Fruit fly (Drosophila melanogaster) whole organism, adult: ENCODE results near the gene IP3K1.

Experiments
- CG14711 ChIP-seq: fragments of 200-800 bp; sonication (Bioruptor generic); optimal IDR thresholded peaks from 2 replicates; lab custom pipeline; 2018; ENCODE audit warnings: missing biosample characterization, mild to moderate bottlenecking, missing genetic modification characterization, moderate library complexity
- CG5204 ChIP-seq: fragments of 200-800 bp; sonication (Bioruptor generic); optimal IDR thresholded peaks from 2 replicates; lab custom pipeline; 2016; ENCODE audit warnings: missing biosample characterization, missing genetic modification characterization
- CG7101 ChIP-seq: fragments of 200-800 bp; sonication (Bioruptor generic); optimal IDR thresholded peaks from 2 replicates; lab custom pipeline; 2018; ENCODE audit warnings: missing biosample characterization, mild to moderate bottlenecking, missing genetic modification characterization, moderate library complexity
- Hr96 ChIP-seq: fragments of 200-800 bp; sonication (Bioruptor generic); optimal IDR thresholded peaks from 2 replicates; lab custom pipeline; 2016; ENCODE audit warnings: missing biosample characterization, missing genetic modification characterization
- kay ChIP-seq: fragments of 200-800 bp; sonication (Bioruptor generic); peaks from one replicate; lab custom pipeline; 2016; ENCODE audit warnings: missing biosample characterization, missing genetic modification characterization, borderline replicate concordance
- ovo ChIP-seq: fragments of 200-800 bp; sonication (Bioruptor generic); optimal IDR thresholded peaks from 2 replicates; lab custom pipeline; 2016; ENCODE audit warnings: missing biosample characterization, missing genetic modification characterization
- toe ChIP-seq: fragments of 200-800 bp; sonication (Bioruptor generic); optimal IDR thresholded peaks from 2 replicates; lab custom pipeline; 2016; ENCODE audit warnings: missing biosample characterization, missing genetic modification characterization

dm6 chr2L:9779147-9779546, 3.0 kb upstream of the IP3K1 start:
- TF ChIP-seq kay (GFP tag; lab: Kevin White, UChicago) (peak; percentile 63), ovo (GFP tag; lab: Kevin White, UChicago) (no peak), CG5204 (GFP tag; lab: Kevin White, UChicago) (peak; percentile 42), CG14711 (tag; lab: Kevin White, UChicago) (no peak), toe (no peak), CG7101 (tag; lab: Kevin White, UChicago) (peak; percentile 59), Hr96 (GFP tag; lab: Kevin White, UChicago) (no peak)
